Worm (Caenorhabditis elegans) whole organism, L4 larva: ENCODE measurements around the gene B0228.6.

ENCODE experiments used
- D1046.2 ChIP-seq: fragments of 200-800 bp; sonication (Bioruptor generic); IDR thresholded peaks from 2 replicates; pipeline ENCODE4 v1.3.6; 2022; ENCODE audit warnings: missing genetic modification characterization, missing compliant biosample characterization
- T20F7.1 ChIP-seq: fragments of 200-800 bp; sonication (Bioruptor generic); optimal IDR thresholded peaks from 2 replicates; lab custom pipeline; 2018; ENCODE audit warnings: mild to moderate bottlenecking, missing genetic modification characterization, missing compliant biosample characterization
- T26A8.4 ChIP-seq: fragments of 200-800 bp; sonication (Bioruptor generic); IDR thresholded peaks from 2 replicates; pipeline ENCODE4 v1.3.6; 2022; ENCODE audit warnings: missing genetic modification characterization, missing compliant biosample characterization
- Y105C5A.15 ChIP-seq: fragments of 200-800 bp; sonication (Bioruptor generic); IDR thresholded peaks from 2 replicates; pipeline ENCODE4 v1.3.6; 2022; ENCODE audit warnings: missing genetic modification characterization, missing compliant biosample characterization
- aha-1 ChIP-seq: fragments of 150-350 bp; peaks from one replicate; lab custom pipeline; 2014; ENCODE audit warnings: missing biosample characterization, missing genetic modification characterization
- aly-2 ChIP-seq: sonication (generic microtip); optimal IDR thresholded peaks from 2 replicates; lab custom pipeline; 2018; ENCODE audit warnings: missing biosample characterization, missing genetic modification characterization
- ama-1 ChIP-seq: fragments of 150-350 bp; optimal IDR thresholded peaks from 2 replicates; lab custom pipeline; 2014; ENCODE audit warnings: inconsistent platforms, mixed read lengths
- arid-1 ChIP-seq: fragments of 200-800 bp; sonication (Bioruptor generic); conservative IDR thresholded peaks from 2 replicates; pipeline ENCODE4 v1.3.6; 2022; ENCODE audit warnings: missing genetic modification reagents, missing genetic modification characterization, missing compliant biosample characterization
- ceh-20 ChIP-seq: fragments of 200-800 bp; sonication (Bioruptor generic); IDR thresholded peaks from 2 replicates; pipeline ENCODE4 v1.3.6; 2022; ENCODE audit warnings: missing genetic modification reagents, missing genetic modification characterization, missing compliant biosample characterization
- ceh-62 ChIP-seq: sonication (generic microtip); optimal IDR thresholded peaks from 2 replicates; lab custom pipeline; 2017; ENCODE audit warnings: missing biosample characterization, missing genetic modification characterization
- daf-16 ChIP-seq, 3 experiments: sonication (generic microtip); optimal IDR thresholded peaks; 2 replicates each; lab custom pipeline; 2016 to 2017; ENCODE audit warnings: missing genetic modification characterization in 3 of 3, missing genetic modification reagents in 3 of 3, mild to moderate bottlenecking in 2 of 3, missing compliant biosample characterization in 2 of 3, missing biosample characterization in 1 of 3, moderate library complexity in 1 of 3
- dmd-6 ChIP-seq: fragments of 200-800 bp; sonication (Bioruptor generic); IDR thresholded peaks from 2 replicates; pipeline ENCODE4 v1.3.6; 2022; ENCODE audit warnings: missing genetic modification reagents, missing genetic modification characterization, missing compliant biosample characterization
- dve-1 ChIP-seq: sonication (generic microtip); optimal IDR thresholded peaks from 2 replicates; lab custom pipeline; 2017; ENCODE audit warnings: antibody characterized with exemption, mild to moderate bottlenecking, missing genetic modification characterization, missing compliant biosample characterization; ENCODE audit not compliant: insufficient read depth
- egl-43 ChIP-seq: fragments of 200-800 bp; sonication (Bioruptor generic); IDR thresholded peaks from 2 replicates; pipeline ENCODE4 v1.3.6; 2022; ENCODE audit warnings: missing genetic modification reagents, missing genetic modification characterization, missing compliant biosample characterization
- gei-8 ChIP-seq: fragments of 200-800 bp; sonication (Bioruptor generic); optimal IDR thresholded peaks from 2 replicates; lab custom pipeline; 2018; ENCODE audit warnings: mild to moderate bottlenecking, missing genetic modification characterization, missing compliant biosample characterization
- hif-1 ChIP-seq, 2 experiments: sonication (generic microtip); optimal IDR thresholded peaks; 2 replicates each; lab custom pipeline; 2016 to 2017; ENCODE audit warnings: missing compliant biosample characterization in 2 of 2, missing genetic modification characterization in 2 of 2, missing genetic modification reagents in 2 of 2, missing genotype in 2 of 2, mild to moderate bottlenecking in 1 of 2
- hlh-11 ChIP-seq: fragments of 200-800 bp; sonication (Bioruptor generic); optimal IDR thresholded peaks from 2 replicates; lab custom pipeline; 2018; ENCODE audit warnings: mild to moderate bottlenecking, missing genetic modification characterization, missing compliant biosample characterization
- hlh-30 ChIP-seq: sonication (generic microtip); optimal IDR thresholded peaks from 2 replicates; lab custom pipeline; 2017; ENCODE audit warnings: antibody characterized with exemption, mild to moderate bottlenecking, missing genetic modification characterization, missing compliant biosample characterization; ENCODE audit not compliant: insufficient read depth
- hmg-1.1 ChIP-seq: fragments of 200-800 bp; sonication (Bioruptor generic); IDR thresholded peaks from 2 replicates; pipeline ENCODE4 v1.3.6; 2022; ENCODE audit warnings: missing genetic modification reagents, missing genetic modification characterization, missing compliant biosample characterization
- jun-1 ChIP-seq: fragments of 150-350 bp; optimal IDR thresholded peaks from 2 replicates; lab custom pipeline; 2014; ENCODE audit warnings: missing biosample characterization, missing genetic modification reagents, missing genetic modification characterization
- lin-15B ChIP-seq: fragments of 150-350 bp; sonication (generic microtip); optimal IDR thresholded peaks from 3 replicates; lab custom pipeline; 2014; ENCODE audit warnings: missing biosample characterization, missing genetic modification characterization
- lin-38 ChIP-seq: fragments of 200-800 bp; sonication (Bioruptor generic); IDR thresholded peaks from 2 replicates; pipeline ENCODE4 v1.3.6; 2022; ENCODE audit warnings: missing genetic modification reagents, missing genetic modification characterization, missing compliant biosample characterization
- madf-5 ChIP-seq, 2 experiments: fragments of 200-800 bp; sonication (Bioruptor generic); IDR thresholded peaks; 2 replicates each; pipeline ENCODE4 v1.3.6; 2022; ENCODE audit warnings: missing compliant biosample characterization in 2 of 2, missing genetic modification characterization in 2 of 2
- madf-9 ChIP-seq: fragments of 200-800 bp; sonication (Bioruptor generic); conservative IDR thresholded peaks from 2 replicates; pipeline ENCODE4 v1.3.6; 2022; ENCODE audit warnings: missing genetic modification reagents, missing genetic modification characterization, missing compliant biosample characterization
- mdl-1 ChIP-seq, 2 experiments: fragments of 150-350 bp in 1 of 2; sonication (generic microtip) in 1 of 2; optimal IDR thresholded peaks; 2 replicates each; lab custom pipeline; 2014 to 2017; ENCODE audit warnings: missing biosample characterization in 2 of 2, missing genetic modification characterization in 2 of 2
- mep-1 ChIP-seq: fragments of 150-350 bp; sonication (generic microtip); optimal IDR thresholded peaks from 3 replicates; lab custom pipeline; 2014; ENCODE audit warnings: missing biosample characterization, missing genetic modification characterization
- mxl-3 ChIP-seq: fragments of 200-800 bp; sonication (Bioruptor generic); optimal IDR thresholded peaks from 2 replicates; lab custom pipeline; 2018; ENCODE audit warnings: mild to moderate bottlenecking, missing genetic modification characterization, missing compliant biosample characterization
- nhr-102 ChIP-seq: sonication (generic microtip); optimal IDR thresholded peaks from 2 replicates; lab custom pipeline; 2016; ENCODE audit warnings: mild to moderate bottlenecking, missing genetic modification characterization, moderate library complexity, missing compliant biosample characterization
- nhr-237 ChIP-seq: sonication (generic microtip); optimal IDR thresholded peaks from 2 replicates; lab custom pipeline; 2017; ENCODE audit warnings: missing biosample characterization, missing genetic modification characterization
- nhr-28 ChIP-seq: fragments of 150-350 bp; optimal IDR thresholded peaks from 2 replicates; lab custom pipeline; 2014; ENCODE audit warnings: missing biosample characterization, missing genetic modification characterization
- nhr-48 ChIP-seq: sonication (generic microtip); optimal IDR thresholded peaks from 2 replicates; lab custom pipeline; 2016; ENCODE audit warnings: mild to moderate bottlenecking, missing genetic modification characterization, missing compliant biosample characterization
- pha-4 ChIP-seq, 2 experiments: fragments of 150-350 bp in 1 of 2; fragments of 200-800 bp in 1 of 2; sonication (Bioruptor generic) in 1 of 2; IDR thresholded peaks in 1 of 2; optimal IDR thresholded peaks in 1 of 2; 2 replicates each; pipeline versions ENCODE4 v1.3.6 to Lab custom; 2014 to 2022; ENCODE audit warnings: missing genetic modification characterization in 2 of 2, missing genetic modification reagents in 2 of 2, missing biosample characterization in 1 of 2, missing compliant biosample characterization in 1 of 2
- pqm-1 ChIP-seq: sonication (generic microtip); optimal IDR thresholded peaks from 2 replicates; lab custom pipeline; 2017; ENCODE audit warnings: missing biosample characterization, missing genetic modification characterization
- skn-1 ChIP-seq: fragments of 150-350 bp; optimal IDR thresholded peaks from 2 replicates; lab custom pipeline; 2014; ENCODE audit warnings: missing biosample characterization, missing genetic modification characterization
- tag-97 ChIP-seq: fragments of 200-800 bp; sonication (Bioruptor generic); IDR thresholded peaks from 2 replicates; pipeline ENCODE4 v1.3.6; 2022; ENCODE audit warnings: missing genetic modification characterization, missing compliant biosample characterization
- unc-62 ChIP-seq, 3 experiments: fragments of 150-350 bp in 1 of 3; sonication (generic microtip); optimal IDR thresholded peaks in 2 of 3; peaks in 1 of 3; 1 replicate in 1 of 3; 2 replicates in 2 of 3; lab custom pipeline; 2014 to 2017; ENCODE audit warnings: missing biosample characterization in 3 of 3, missing genetic modification characterization in 3 of 3, missing genetic modification reagents in 3 of 3, missing genotype in 1 of 3
- zag-1 ChIP-seq: fragments of 150-350 bp; optimal IDR thresholded peaks from 2 replicates; lab custom pipeline; 2014; ENCODE audit warnings: missing biosample characterization, missing genetic modification characterization
- zfp-3 ChIP-seq: fragments of 200-800 bp; sonication (Bioruptor generic); conservative IDR thresholded peaks from 2 replicates; pipeline ENCODE4 v1.3.6; 2022; ENCODE audit warnings: missing genetic modification reagents, missing genetic modification characterization, missing compliant biosample characterization
- ztf-11 ChIP-seq: fragments of 150-350 bp; optimal IDR thresholded peaks from 2 replicates; lab custom pipeline; 2014; ENCODE audit warnings: missing biosample characterization, missing genetic modification characterization

Gene B0228.6

ce11 chrII:7777320-7777978 lies 22.5 kb upstream of the B0228.6 start, which contains the start of gene mthf-1 (continued):
- TF ChIP-seq madf-9 (GFP tag; lab: Robert Waterston, UW) (no peak), ceh-62 (tag; lab: Kevin White, UChicago) (no peak), jun-1 (tag; lab: Kevin White, UChicago) (no peak)

- TF ChIP-seq mxl-3 (GFP tag; lab: Kevin White, UChicago) (peak; percentile 74), dmd-6 (GFP tag; lab: Robert Waterston, UW) (peak; percentile 64), lin-15B (no peak), Y105C5A.15 (GFP tag; lab: Robert Waterston, UW) (no peak), mdl-1 (tag; optimal IDR thresholded peaks at IDR 0.05; lab: Kevin White, UChicago) (peak in 1 of 2 experiments; percentile 49), daf-16 (GFP tag; optimal IDR thresholded peaks at IDR 0.05; lab: Kevin White, UChicago) (no peak), daf-16 (tag; optimal IDR thresholded peaks at IDR 0.05; lab: Kevin White, UChicago) (peak; percentile 56), pha-4 (GFP tag; IDR thresholded peaks at IDR 0.05; lab: Robert Waterston, UW) (0 out of 2 replicates have a peak, but pooled peaks have one; percentile 26), pha-4 (tag; optimal IDR thresholded peaks at IDR 0.05; lab: Kevin White, UChicago) (no peak), madf-5 (GFP tag; IDR thresholded peaks at IDR 0.05; lab: Robert Waterston, UW) (no peak), hlh-11 (tag; lab: Kevin White, UChicago) (peak; percentile 35), pqm-1 (peak; percentile 71), aha-1 (tag; lab: Kevin White, UChicago) (peak; percentile 57), egl-43 (GFP tag; lab: Robert Waterston, UW) (no peak), hif-1 (tag; optimal IDR thresholded peaks at IDR 0.05; lab: Kevin White, UChicago) (peak in 1 of 2 experiments; percentile 42), unc-62 (GFP tag; optimal IDR thresholded peaks at IDR 0.05 in 1 of 2; lab: Kevin White, UChicago) (peak in 1 of 2 experiments; percentile 56), unc-62 (tag; optimal IDR thresholded peaks at IDR 0.05; lab: Kevin White, UChicago) (no peak), nhr-28 (tag; lab: Kevin White, UChicago) (peak; percentile 68), dve-1 (peak; percentile 38)
- TF ChIP-seq, all 104 proteins: peak for 12
These were observed 21.7 kb upstream of the B0228.6 start for ce11 chrII:7776715-7777114.

ce11 chrII:7776232-7776631 lies 21.3 kb upstream of the B0228.6 start:
- no peak for TF ChIP-seq T20F7.1 (GFP tag; lab: Kevin White, UChicago)
- TF ChIP-seq tag-97 = no peak
- TF ChIP-seq arid-1 (GFP tag; lab: Robert Waterston, UW) = no peak
- TF ChIP-seq unc-62 (GFP tag; optimal IDR thresholded peaks at IDR 0.05 in 1 of 2; lab: Kevin White, UChicago) = peak in 1 of 2 experiments; percentile 89
- TF ChIP-seq unc-62 (tag; optimal IDR thresholded peaks at IDR 0.05; lab: Kevin White, UChicago) = no peak
- peak; percentile 6 for TF ChIP-seq nhr-28 (tag; lab: Kevin White, UChicago)
- TF ChIP-seq hlh-30 (tag; lab: Kevin White, UChicago) = no peak

- no peak for TF ChIP-seq gei-8 (GFP tag; lab: Kevin White, UChicago)
- peak; percentile 47; the same call in 1 of the 2 replicates for TF ChIP-seq D1046.2
- TF ChIP-seq nhr-48 (tag; lab: Kevin White, UChicago) = no peak
- TF ChIP-seq ama-1 (lab: Kevin White, UChicago) = peak; percentile 63
- TF ChIP-seq mep-1 = peak; percentile 27
- no peak for TF ChIP-seq skn-1 (tag; lab: Kevin White, UChicago)
- TF ChIP-seq T20F7.1 (GFP tag; lab: Kevin White, UChicago) = peak; percentile 4
- TF ChIP-seq ztf-11 (tag; lab: Kevin White, UChicago) = no peak
- TF ChIP-seq zag-1 (tag; lab: Kevin White, UChicago) = no peak
- TF ChIP-seq lin-38 = peak; percentile 37; the same call in 1 of the 2 replicates
- no peak for TF ChIP-seq daf-16 (GFP tag; optimal IDR thresholded peaks at IDR 0.05; lab: Kevin White, UChicago)
- TF ChIP-seq daf-16 (tag; optimal IDR thresholded peaks at IDR 0.05; lab: Kevin White, UChicago) = peak; percentile 27
- no peak; the same call in 1 of the 2 replicates for TF ChIP-seq zfp-3
- peak; percentile 54; the same call in 1 of the 2 replicates for TF ChIP-seq T26A8.4 (GFP tag; lab: Robert Waterston, UW)
- no peak for TF ChIP-seq aly-2
- peak; percentile 9 for TF ChIP-seq dve-1
- 0 out of 2 replicates have a peak, but pooled peaks have one; percentile 13 for TF ChIP-seq dmd-6 (GFP tag; lab: Robert Waterston, UW)
- peak in 1 of 2 experiments; percentile 58 for TF ChIP-seq unc-62 (GFP tag; optimal IDR thresholded peaks at IDR 0.05 in 1 of 2; lab: Kevin White, UChicago)
- no peak for TF ChIP-seq unc-62 (tag; optimal IDR thresholded peaks at IDR 0.05; lab: Kevin White, UChicago)
- 0 out of 2 replicates have a peak, but pooled peaks have one; percentile 23 for TF ChIP-seq arid-1 (GFP tag; lab: Robert Waterston, UW)
- TF ChIP-seq nhr-102 = peak; percentile 39
- TF ChIP-seq hmg-1.1 (GFP tag; lab: Robert Waterston, UW) = no peak
- no peak for TF ChIP-seq nhr-237
- no peak for TF ChIP-seq ceh-20
These were observed 18.5 kb upstream of the B0228.6 start for ce11 chrII:7773427-7773993.
